Worm (Caenorhabditis elegans) whole organism, L1 larva: ENCODE data around the gene F41H10.2.

Experiments
- C34B4.2 ChIP-seq: sonication (generic microtip); optimal IDR thresholded peaks from 2 replicates; lab custom pipeline; 2017; ENCODE audit warnings: mild to moderate bottlenecking, missing genetic modification characterization, missing compliant biosample characterization
- F16B12.6 ChIP-seq: fragments of 150-350 bp; optimal IDR thresholded peaks from 2 replicates; lab custom pipeline; 2014; ENCODE audit warnings: missing biosample characterization, missing genetic modification characterization
- aha-1 ChIP-seq: fragments of 150-350 bp; optimal IDR thresholded peaks from 2 replicates; lab custom pipeline; 2014; ENCODE audit warnings: missing biosample characterization, missing genetic modification characterization
- aly-2 ChIP-seq: fragments of 150-350 bp; optimal IDR thresholded peaks from 2 replicates; lab custom pipeline; 2014; ENCODE audit warnings: missing biosample characterization, missing genetic modification characterization
- ama-1 ChIP-seq: fragments of 150-350 bp; optimal IDR thresholded peaks from 2 replicates; lab custom pipeline; 2014
- blmp-1 ChIP-seq: fragments of 150-350 bp; optimal IDR thresholded peaks from 2 replicates; lab custom pipeline; 2014; ENCODE audit warnings: missing biosample characterization, missing genetic modification characterization
- ceh-63 ChIP-seq: fragments of 200-800 bp; sonication (Bioruptor generic); optimal IDR thresholded peaks from 2 replicates; lab custom pipeline; 2018; ENCODE audit warnings: mild to moderate bottlenecking, missing genetic modification characterization, missing compliant biosample characterization
- ceh-88 ChIP-seq: fragments of 200-800 bp; sonication (Bioruptor generic); IDR thresholded peaks from 2 replicates; pipeline ENCODE4 v1.3.6; 2022; ENCODE audit warnings: missing genetic modification characterization, missing compliant biosample characterization
- ceh-90 ChIP-seq: sonication (generic microtip); optimal IDR thresholded peaks from 2 replicates; lab custom pipeline; 2016; ENCODE audit warnings: missing genetic modification characterization, missing compliant biosample characterization
- ces-1 ChIP-seq: fragments of 150-350 bp; optimal IDR thresholded peaks from 2 replicates; lab custom pipeline; 2014; ENCODE audit warnings: missing biosample characterization, missing genetic modification reagents, missing genetic modification characterization
- dpl-1 ChIP-seq, 3 experiments: fragments of 150-350 bp in 2 of 3; sonication (generic microtip) in 1 of 3; optimal IDR thresholded peaks; 2 replicates each; lab custom pipeline; 2014 to 2017; ENCODE audit warnings: missing biosample characterization in 3 of 3, missing genetic modification characterization in 3 of 3, missing genetic modification reagents in 3 of 3
- dsc-1 ChIP-seq: sonication (generic microtip); optimal IDR thresholded peaks from 2 replicates; lab custom pipeline; 2016; ENCODE audit warnings: mild to moderate bottlenecking, missing genetic modification characterization, missing compliant biosample characterization
- efl-3 ChIP-seq: fragments of 200-800 bp; sonication (Bioruptor generic); optimal IDR thresholded peaks from 2 replicates; lab custom pipeline; 2018; ENCODE audit warnings: mild to moderate bottlenecking, missing genetic modification characterization, missing compliant biosample characterization
- egl-13 ChIP-seq: sonication (generic microtip); optimal IDR thresholded peaks from 2 replicates; lab custom pipeline; 2016; ENCODE audit warnings: missing genotype, missing genetic modification reagents, missing genetic modification characterization, missing compliant biosample characterization
- egl-27 ChIP-seq, 2 experiments: fragments of 150-350 bp in 1 of 2; sonication (generic microtip); optimal IDR thresholded peaks; 3 replicates each; lab custom pipeline; 2017 to 2018; ENCODE audit warnings: missing biosample characterization in 2 of 2, missing genetic modification characterization in 2 of 2, missing genetic modification reagents in 2 of 2
- elt-2 ChIP-seq: sonication (generic microtip); optimal IDR thresholded peaks from 2 replicates; lab custom pipeline; 2016; ENCODE audit warnings: missing genetic modification characterization, mild to moderate bottlenecking, inconsistent platforms, missing compliant biosample characterization, missing genetic modification reagents
- ets-5 ChIP-seq: fragments of 200-800 bp; sonication (Bioruptor generic); IDR thresholded peaks from 2 replicates; pipeline ENCODE4 v1.3.6; 2022; ENCODE audit warnings: missing genetic modification characterization, missing compliant biosample characterization
- fkh-4 ChIP-seq: sonication (generic microtip); optimal IDR thresholded peaks from 2 replicates; lab custom pipeline; 2016; ENCODE audit warnings: missing compliant biosample characterization, missing genetic modification characterization, borderline replicate concordance
- fkh-8 ChIP-seq: sonication (generic microtip); optimal IDR thresholded peaks from 2 replicates; lab custom pipeline; 2016; ENCODE audit warnings: mild to moderate bottlenecking, missing genetic modification characterization, missing compliant biosample characterization
- fos-1 ChIP-seq: fragments of 150-350 bp; optimal IDR thresholded peaks from 2 replicates; lab custom pipeline; 2014; ENCODE audit warnings: missing biosample characterization, missing genetic modification characterization
- grh-1 ChIP-seq: fragments of 200-800 bp; sonication (Bioruptor generic); IDR thresholded peaks from 2 replicates; pipeline ENCODE4 v1.3.6; 2022; ENCODE audit warnings: missing genetic modification reagents, missing genetic modification characterization, missing compliant biosample characterization
- hlh-17 ChIP-seq: fragments of 200-800 bp; sonication (Bioruptor generic); optimal IDR thresholded peaks from 2 replicates; lab custom pipeline; 2018; ENCODE audit warnings: missing genetic modification characterization, mild to moderate bottlenecking, missing compliant biosample characterization, moderate library complexity, borderline replicate concordance
- hpl-2 ChIP-seq: fragments of 150-350 bp; optimal IDR thresholded peaks from 2 replicates; lab custom pipeline; 2014; ENCODE audit warnings: missing biosample characterization, missing genetic modification reagents, missing genetic modification characterization
- irx-1 ChIP-seq: sonication (generic microtip); optimal IDR thresholded peaks from 2 replicates; lab custom pipeline; 2016; ENCODE audit warnings: missing genetic modification characterization, missing compliant biosample characterization
- isw-1 ChIP-seq: fragments of 200-800 bp; sonication (Bioruptor generic); IDR thresholded peaks from 2 replicates; pipeline ENCODE4 v1.3.6; 2022; ENCODE audit warnings: missing genetic modification characterization, missing compliant biosample characterization
- jun-1 ChIP-seq: fragments of 150-350 bp; optimal IDR thresholded peaks from 2 replicates; lab custom pipeline; 2014; ENCODE audit warnings: missing biosample characterization, missing genetic modification reagents, missing genetic modification characterization
- lin-14 ChIP-seq: fragments of 200-800 bp; sonication (Bioruptor generic); optimal IDR thresholded peaks from 2 replicates; lab custom pipeline; 2018; ENCODE audit warnings: mild to moderate bottlenecking, missing genetic modification characterization, moderate library complexity, missing compliant biosample characterization
- lsy-2 ChIP-seq, 2 experiments: fragments of 150-350 bp; optimal IDR thresholded peaks; 2 replicates each; lab custom pipeline; 2014; ENCODE audit warnings: missing biosample characterization in 2 of 2, missing genetic modification characterization in 2 of 2
- mab-9 ChIP-seq: fragments of 200-800 bp; sonication (Bioruptor generic); IDR thresholded peaks from 2 replicates; pipeline ENCODE4 v1.3.6; 2022; ENCODE audit warnings: missing genetic modification reagents, missing genetic modification characterization, missing compliant biosample characterization
- mdl-1 ChIP-seq, 2 experiments: fragments of 150-350 bp; optimal IDR thresholded peaks; 2 replicates each; lab custom pipeline; 2014 to 2017; ENCODE audit warnings: missing biosample characterization in 2 of 2, missing genetic modification characterization in 2 of 2, inconsistent platforms in 1 of 2
- mef-2 ChIP-seq: fragments of 150-350 bp; optimal IDR thresholded peaks from 2 replicates; lab custom pipeline; 2014; ENCODE audit warnings: missing biosample characterization, missing genetic modification characterization
- mep-1 ChIP-seq: fragments of 150-350 bp; optimal IDR thresholded peaks from 2 replicates; lab custom pipeline; 2014; ENCODE audit warnings: missing biosample characterization, missing genetic modification characterization
- nhr-12 ChIP-seq: sonication (generic microtip); optimal IDR thresholded peaks from 2 replicates; lab custom pipeline; 2017; ENCODE audit warnings: missing biosample characterization, missing genetic modification characterization
- nhr-20 ChIP-seq: sonication (generic microtip); optimal IDR thresholded peaks from 2 replicates; lab custom pipeline; 2016; ENCODE audit warnings: mild to moderate bottlenecking, missing genetic modification characterization, missing compliant biosample characterization
- nhr-237 ChIP-seq: fragments of 150-350 bp; optimal IDR thresholded peaks from 2 replicates; lab custom pipeline; 2014; ENCODE audit warnings: missing biosample characterization, missing genetic modification characterization
- nhr-28 ChIP-seq: fragments of 150-350 bp; optimal IDR thresholded peaks from 2 replicates; lab custom pipeline; 2014; ENCODE audit warnings: missing biosample characterization, missing genetic modification characterization
- nhr-76 ChIP-seq: sonication (generic microtip); optimal IDR thresholded peaks from 2 replicates; lab custom pipeline; 2017; ENCODE audit warnings: missing biosample characterization, missing genetic modification characterization
- nhr-77 ChIP-seq: fragments of 150-350 bp; optimal IDR thresholded peaks from 2 replicates; lab custom pipeline; 2014; ENCODE audit warnings: missing biosample characterization, missing genetic modification characterization
- nhr-84 ChIP-seq: sonication (generic microtip); optimal IDR thresholded peaks from 2 replicates; lab custom pipeline; 2017; ENCODE audit warnings: missing biosample characterization, missing genetic modification characterization
- nhr-90 ChIP-seq: sonication (generic microtip); optimal IDR thresholded peaks from 2 replicates; lab custom pipeline; 2016; ENCODE audit warnings: mild to moderate bottlenecking, missing genetic modification characterization, missing compliant biosample characterization; ENCODE audit not compliant: poor library complexity
- pag-3 ChIP-seq: sonication (generic microtip); optimal IDR thresholded peaks from 2 replicates; lab custom pipeline; 2017; ENCODE audit warnings: missing genetic modification characterization, mild to moderate bottlenecking, missing compliant biosample characterization, antibody characterized with exemption, borderline replicate concordance; ENCODE audit not compliant: insufficient read depth
- pax-3 ChIP-seq: fragments of 200-800 bp; sonication (Bioruptor generic); optimal IDR thresholded peaks from 2 replicates; lab custom pipeline; 2018; ENCODE audit warnings: mild to moderate bottlenecking, missing genetic modification characterization, moderate library complexity, missing compliant biosample characterization
- skn-1 ChIP-seq: fragments of 150-350 bp; optimal IDR thresholded peaks from 2 replicates; lab custom pipeline; 2014; ENCODE audit warnings: missing biosample characterization, missing genetic modification characterization
- snu-23 ChIP-seq: sonication (generic microtip); optimal IDR thresholded peaks from 2 replicates; lab custom pipeline; 2016; ENCODE audit warnings: missing genetic modification characterization, missing compliant biosample characterization
- tlp-1 ChIP-seq: fragments of 150-350 bp; optimal IDR thresholded peaks from 2 replicates; lab custom pipeline; 2014; ENCODE audit warnings: missing biosample characterization, missing genetic modification characterization
- unc-62 ChIP-seq: fragments of 150-350 bp; optimal IDR thresholded peaks from 2 replicates; lab custom pipeline; 2014; ENCODE audit warnings: missing biosample characterization, missing genetic modification reagents, missing genetic modification characterization
- unc-86 ChIP-seq: sonication (generic microtip); optimal IDR thresholded peaks from 2 replicates; lab custom pipeline; 2016; ENCODE audit warnings: missing genetic modification characterization, missing compliant biosample characterization
- zip-4 ChIP-seq: fragments of 200-800 bp; sonication (Bioruptor generic); optimal IDR thresholded peaks from 2 replicates; lab custom pipeline; 2018; ENCODE audit warnings: mild to moderate bottlenecking, missing genetic modification characterization, moderate library complexity, missing compliant biosample characterization
- ztf-11 ChIP-seq, 2 experiments: sonication (generic microtip); optimal IDR thresholded peaks; 2 replicates each; lab custom pipeline; 2016 to 2017; ENCODE audit warnings: missing genetic modification characterization in 2 of 2, missing biosample characterization in 1 of 2, missing compliant biosample characterization in 1 of 2

F41H10.2 gene

DNA sequence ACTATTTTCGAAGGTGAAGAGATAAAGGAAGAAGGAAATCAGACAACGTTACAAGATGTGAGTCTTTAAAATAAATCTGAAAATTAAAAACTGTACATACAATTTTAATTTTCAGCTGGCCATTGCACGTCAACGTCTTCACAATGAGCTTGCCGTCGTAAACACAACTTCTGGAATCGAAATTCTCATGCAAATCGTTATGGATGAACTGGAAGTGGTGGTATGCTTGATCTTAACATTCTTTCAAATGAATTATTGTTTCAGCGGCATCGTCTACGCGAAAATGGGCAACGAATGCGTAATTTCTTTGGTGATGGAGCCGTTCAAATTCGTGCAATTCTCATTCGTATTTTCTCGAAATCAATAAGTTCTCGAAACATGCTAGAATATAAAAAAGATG lies 26.9 kb upstream of the F41H10.2 start:
- TF ChIP-seq mep-1: no peak
- TF ChIP-seq aly-2: no peak
- no peak for TF ChIP-seq nhr-28 (tag; lab: Kevin White, UChicago)
- TF ChIP-seq nhr-12 (tag; lab: Kevin White, UChicago): no peak
- TF ChIP-seq fkh-8 (tag; lab: Kevin White, UChicago): no peak
- no peak for TF ChIP-seq efl-3
- TF ChIP-seq egl-27 (tag; optimal IDR thresholded peaks at IDR 0.05; lab: Kevin White, UChicago): no peak
- TF ChIP-seq grh-1 (GFP tag; lab: Robert Waterston, UW): no peak
- no peak for TF ChIP-seq nhr-20 (tag; lab: Kevin White, UChicago)
- no peak for TF ChIP-seq fos-1 (tag; lab: Kevin White, UChicago)
- TF ChIP-seq C34B4.2 (tag; lab: Kevin White, UChicago): no peak
- no peak for TF ChIP-seq ama-1 (lab: Kevin White, UChicago)
- TF ChIP-seq skn-1 (tag; lab: Kevin White, UChicago): no peak
- TF ChIP-seq egl-13 (tag; lab: Kevin White, UChicago): no peak
- no peak for TF ChIP-seq ztf-11 (tag; optimal IDR thresholded peaks at IDR 0.05; lab: Kevin White, UChicago)
- TF ChIP-seq ceh-88 (GFP tag; lab: Robert Waterston, UW): no peak
- no peak for TF ChIP-seq mdl-1 (tag; optimal IDR thresholded peaks at IDR 0.05; lab: Kevin White, UChicago)

DNA sequence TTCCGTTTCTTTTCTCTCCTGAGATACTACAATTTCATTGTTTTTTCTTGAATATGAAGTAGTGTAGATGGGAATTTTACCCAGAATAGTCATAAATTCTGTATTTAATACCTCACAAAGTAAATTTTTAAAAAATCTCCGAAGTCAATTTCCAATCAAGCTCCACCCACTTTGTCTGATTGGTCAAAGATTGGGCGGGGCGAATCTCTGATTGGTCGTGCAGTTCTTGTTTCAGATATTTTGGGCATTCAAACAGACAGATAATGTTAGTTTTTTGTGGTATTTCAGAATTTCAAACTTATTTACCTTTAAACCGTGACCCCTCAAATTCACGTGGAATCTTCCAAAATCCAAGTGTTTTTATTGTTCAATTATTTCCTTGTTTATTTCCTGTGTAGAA lies 20.9 kb upstream of the F41H10.2 start, which contains the start of gene F41H10.5:
F41H10.5 (plus strand) TSS at position 375 of the 400 bp plus-strand sequence.
- TF ChIP-seq zip-4 (GFP tag; lab: Kevin White, UChicago): no peak
- no peak for TF ChIP-seq unc-62 (GFP tag; lab: Kevin White, UChicago)
- no peak for TF ChIP-seq nhr-90 (tag; lab: Kevin White, UChicago)
- no peak for TF ChIP-seq aha-1 (tag; lab: Kevin White, UChicago)
- no peak for TF ChIP-seq ets-5
- no peak for TF ChIP-seq F16B12.6
- TF ChIP-seq pag-3: no peak
- TF ChIP-seq ceh-90 (tag; lab: Kevin White, UChicago): no peak
- no peak for TF ChIP-seq blmp-1
- no peak for TF ChIP-seq snu-23 (GFP tag; lab: Kevin White, UChicago)
- TF ChIP-seq fkh-4 (tag; lab: Kevin White, UChicago): no peak
- no peak for TF ChIP-seq lin-14 (GFP tag; lab: Kevin White, UChicago)
- TF ChIP-seq hlh-17 (GFP tag; lab: Kevin White, UChicago): no peak
- no peak for TF ChIP-seq mef-2
- no peak for TF ChIP-seq tlp-1 (tag; lab: Kevin White, UChicago)
- no peak for TF ChIP-seq egl-27 (tag; optimal IDR thresholded peaks at IDR 0.05; lab: Kevin White, UChicago)
- no peak for TF ChIP-seq pax-3 (tag; lab: Kevin White, UChicago)
- TF ChIP-seq nhr-84 (tag; lab: Kevin White, UChicago): no peak
- no peak for TF ChIP-seq aly-2
- no peak for TF ChIP-seq unc-86 (tag; lab: Kevin White, UChicago)
- TF ChIP-seq, all 84 proteins: peak for 0

DNA sequence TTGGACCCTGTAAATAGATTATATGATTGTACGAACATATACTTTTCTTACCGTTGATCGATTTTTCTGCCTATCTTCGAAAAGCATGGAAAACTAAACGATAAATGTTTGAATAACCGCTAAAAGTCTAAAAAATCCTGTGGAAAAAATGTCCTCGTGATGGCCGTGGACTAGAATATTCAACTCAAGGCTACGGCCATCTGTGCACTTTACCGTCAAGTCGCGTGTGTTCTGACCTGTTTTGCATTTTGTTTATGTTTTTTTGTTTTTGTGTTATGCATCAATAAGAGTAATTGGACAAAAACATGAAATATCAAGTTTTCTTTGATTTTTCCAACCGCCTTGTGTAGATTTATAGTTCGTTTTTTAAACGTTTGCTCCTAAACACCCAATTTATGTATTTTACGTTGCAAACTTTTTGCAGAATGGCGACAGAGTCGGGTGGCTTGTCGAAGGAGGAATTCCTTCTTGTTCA lies 17.3 kb upstream of the F41H10.2 start, which contains the start of the genes hda-6 and F41H10.4:
hda-6 (minus strand) TSS at position 172 of the 475 bp plus-strand sequence.
F41H10.4 (plus strand) TSS at position 425 of the 475 bp plus-strand sequence.
- TF ChIP-seq F16B12.6 (peak; percentile 88), dpl-1 (GFP tag; optimal IDR thresholded peaks at IDR 0.05; lab: Kevin White, UChicago) (peak; percentile 67 to 82 (median 81)), jun-1 (tag; lab: Kevin White, UChicago) (no peak), ces-1 (GFP tag; lab: Kevin White, UChicago) (no peak), blmp-1 (peak; percentile 40), ceh-90 (tag; lab: Kevin White, UChicago) (peak; percentile 85), mdl-1 (tag; optimal IDR thresholded peaks at IDR 0.05; lab: Kevin White, UChicago) (peak in 1 of 2 experiments; percentile 72), lsy-2 (tag; optimal IDR thresholded peaks at IDR 0.05; lab: Kevin White, UChicago) (peak; percentile 87), mab-9 (GFP tag; lab: Robert Waterston, UW) (peak; percentile 64; the same call in 1 of the 2 replicates), efl-3 (no peak), isw-1 (GFP tag; lab: Robert Waterston, UW) (peak; percentile 62), irx-1 (tag; lab: Kevin White, UChicago) (peak; percentile 86), nhr-77 (tag; lab: Kevin White, UChicago) (peak; percentile 39), nhr-76 (no peak), hpl-2 (GFP tag; lab: Kevin White, UChicago) (peak; percentile 2), dsc-1 (tag; lab: Kevin White, UChicago) (peak; percentile 85), aha-1 (tag; lab: Kevin White, UChicago) (no peak), aly-2 (no peak), ceh-63 (no peak), elt-2 (tag; lab: Kevin White, UChicago) (peak; percentile 57), egl-13 (tag; lab: Kevin White, UChicago) (peak; percentile 76), nhr-90 (tag; lab: Kevin White, UChicago) (peak; percentile 83), nhr-237 (no peak)
